Fruit fly (Drosophila melanogaster) S2 (cell line): ENCODE measurements around the gene Ilp6.

Experiments
- CG8478 ChIP-seq: fragments of >200 bp; optimal IDR thresholded peaks from 2 replicates; lab custom pipeline; 2018
- CTCF ChIP-seq, 2 experiments: fragments of >200 bp; optimal IDR thresholded peaks; 2 replicates each; lab custom pipeline; 2018

DNA sequence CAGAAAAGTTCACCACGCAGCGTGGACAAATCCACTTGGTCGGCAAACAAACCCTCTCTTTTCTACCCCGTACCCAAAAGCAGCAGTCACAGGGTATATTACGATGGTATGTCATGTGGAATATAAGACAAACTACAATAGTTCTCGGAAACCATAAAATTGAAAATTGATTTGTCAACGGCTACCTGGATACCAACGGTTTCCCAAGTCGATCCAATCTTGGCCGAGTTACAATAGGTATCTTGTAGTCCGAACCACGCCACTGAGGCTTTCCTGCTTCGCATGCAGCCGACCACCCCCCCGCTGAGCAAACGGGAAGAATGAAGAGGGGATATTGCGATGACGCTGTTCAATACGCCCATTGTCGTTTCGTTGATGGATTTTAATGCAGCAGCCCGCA is 16.1 kb downstream of the Ilp6 start:
- TF ChIP-seq CG8478 (no peak), CTCF (optimal IDR thresholded peaks at IDR 0.05; lab: Kevin White, UChicago) (no peak)
